Worm (Caenorhabditis elegans) whole organism, midembryonic: ENCODE results near the gene bli-6.

Experiments used
- T22C8.4 ChIP-seq: fragments of 200-800 bp; sonication (Bioruptor generic); IDR thresholded peaks from 2 replicates; pipeline ENCODE4 v1.3.6; 2022; ENCODE audit warnings: missing genetic modification characterization, missing compliant biosample characterization
- cog-1 ChIP-seq: sonication (generic microtip); optimal IDR thresholded peaks from 2 replicates; lab custom pipeline; 2016; ENCODE audit warnings: missing genetic modification characterization, missing compliant biosample characterization
- flt-1 ChIP-seq: fragments of 200-800 bp; sonication (Bioruptor generic); IDR thresholded peaks from 2 replicates; pipeline ENCODE4 v1.3.6; 2022; ENCODE audit warnings: missing genetic modification characterization, missing compliant biosample characterization
- klf-2 ChIP-seq: fragments of 200-800 bp; sonication (Bioruptor generic); conservative IDR thresholded peaks from 2 replicates; pipeline ENCODE4 v1.3.6; 2022; ENCODE audit warnings: missing genetic modification reagents, missing genetic modification characterization, missing compliant biosample characterization
- med-1 ChIP-seq: sonication (generic microtip); optimal IDR thresholded peaks from 2 replicates; lab custom pipeline; 2017; ENCODE audit warnings: missing genetic modification characterization, mild to moderate bottlenecking, missing compliant biosample characterization, antibody characterized with exemption, missing genetic modification reagents; ENCODE audit not compliant: insufficient read depth
- ref-1 ChIP-seq: fragments of 200-800 bp; sonication (Bioruptor generic); conservative IDR thresholded peaks from 2 replicates; pipeline ENCODE4 v1.3.6; 2022; ENCODE audit warnings: missing genetic modification reagents, missing genetic modification characterization, missing compliant biosample characterization
- tab-1 ChIP-seq: fragments of 200-800 bp; sonication (Bioruptor generic); IDR thresholded peaks from 2 replicates; pipeline ENCODE4 v1.3.6; 2022; ENCODE audit warnings: missing genetic modification characterization, missing compliant biosample characterization
- ztf-23 ChIP-seq: fragments of 200-800 bp; sonication (Bioruptor generic); IDR thresholded peaks from 2 replicates; pipeline ENCODE4 v1.3.6; 2022; ENCODE audit warnings: missing genetic modification reagents, missing genetic modification characterization, missing compliant biosample characterization
- ztf-29 ChIP-seq: fragments of 200-800 bp; sonication (Bioruptor generic); IDR thresholded peaks from 2 replicates; pipeline ENCODE4 v1.3.6; 2022; ENCODE audit warnings: missing genetic modification reagents, missing genetic modification characterization, missing compliant biosample characterization

Gene bli-6

ce11 chrIV:6373721-6374120, 3.1 kb upstream of the bli-6 start:
- no peak for TF ChIP-seq klf-2 (GFP tag; lab: Robert Waterston, UW)
- no peak for TF ChIP-seq tab-1 (GFP tag; lab: Robert Waterston, UW)
- TF ChIP-seq T22C8.4 (GFP tag; lab: Robert Waterston, UW) = no peak
- no peak for TF ChIP-seq flt-1 (GFP tag; lab: Robert Waterston, UW)
- TF ChIP-seq ztf-23 (GFP tag; lab: Robert Waterston, UW) = no peak
- TF ChIP-seq cog-1 (tag; lab: Kevin White, UChicago) = no peak
- no peak for TF ChIP-seq med-1
- TF ChIP-seq ztf-29 = no peak

- TF ChIP-seq T22C8.4 (GFP tag; lab: Robert Waterston, UW) (no peak), ztf-23 (GFP tag; lab: Robert Waterston, UW) (no peak), ztf-29 (no peak), flt-1 (GFP tag; lab: Robert Waterston, UW) (no peak), cog-1 (tag; lab: Kevin White, UChicago) (no peak), klf-2 (GFP tag; lab: Robert Waterston, UW) (no peak), tab-1 (GFP tag; lab: Robert Waterston, UW) (no peak), ref-1 (GFP tag; lab: Robert Waterston, UW) (no peak), med-1 (no peak)
Measured at ce11 chrIV:6377335-6378069, 637 bp downstream of the bli-6 start.

- TF ChIP-seq tab-1 (GFP tag; lab: Robert Waterston, UW) = no peak
Measured at ce11 chrIV:6378398-6378797, 1.5 kb downstream of the bli-6 start.

ce11 chrIV:6383970-6384369, 7.1 kb downstream of the bli-6 start, which contains the start of gene shl-1:
Gene shl-1 (minus strand): TSS chrIV:6384070.
- TF ChIP-seq ztf-29 = no peak
- no peak for TF ChIP-seq T22C8.4 (GFP tag; lab: Robert Waterston, UW)
- no peak for TF ChIP-seq ref-1 (GFP tag; lab: Robert Waterston, UW)
- TF ChIP-seq ztf-23 (GFP tag; lab: Robert Waterston, UW) = no peak
- no peak for TF ChIP-seq flt-1 (GFP tag; lab: Robert Waterston, UW)
- TF ChIP-seq cog-1 (tag; lab: Kevin White, UChicago) = no peak
- TF ChIP-seq klf-2 (GFP tag; lab: Robert Waterston, UW) = no peak
- TF ChIP-seq tab-1 (GFP tag; lab: Robert Waterston, UW) = no peak
- TF ChIP-seq med-1 = no peak

- TF ChIP-seq med-1 (no peak), cog-1 (tag; lab: Kevin White, UChicago) (no peak), ztf-29 (no peak), T22C8.4 (GFP tag; lab: Robert Waterston, UW) (no peak), klf-2 (GFP tag; lab: Robert Waterston, UW) (no peak)
Measured at ce11 chrIV:6385010-6385409, 8.1 kb downstream of the bli-6 start.

ce11 chrIV:6388550-6388949, 11.7 kb downstream of the bli-6 start:
- no peak for TF ChIP-seq med-1
- TF ChIP-seq ztf-29 = no peak
- TF ChIP-seq ref-1 (GFP tag; lab: Robert Waterston, UW) = no peak
- TF ChIP-seq ztf-23 (GFP tag; lab: Robert Waterston, UW) = no peak
- no peak for TF ChIP-seq cog-1 (tag; lab: Kevin White, UChicago)
- no peak for TF ChIP-seq klf-2 (GFP tag; lab: Robert Waterston, UW)
- no peak for TF ChIP-seq flt-1 (GFP tag; lab: Robert Waterston, UW)
- no peak for TF ChIP-seq tab-1 (GFP tag; lab: Robert Waterston, UW)
- TF ChIP-seq T22C8.4 (GFP tag; lab: Robert Waterston, UW) = no peak

- TF ChIP-seq med-1 (no peak), klf-2 (GFP tag; lab: Robert Waterston, UW) (no peak), ref-1 (GFP tag; lab: Robert Waterston, UW) (no peak), ztf-29 (no peak), tab-1 (GFP tag; lab: Robert Waterston, UW) (no peak), T22C8.4 (GFP tag; lab: Robert Waterston, UW) (no peak), cog-1 (tag; lab: Kevin White, UChicago) (no peak), ztf-23 (GFP tag; lab: Robert Waterston, UW) (no peak), flt-1 (GFP tag; lab: Robert Waterston, UW) (no peak)
Measured at ce11 chrIV:6391566-6391965, 14.7 kb downstream of the bli-6 start.

- no peak for TF ChIP-seq klf-2 (GFP tag; lab: Robert Waterston, UW)
- TF ChIP-seq ref-1 (GFP tag; lab: Robert Waterston, UW) = no peak
- TF ChIP-seq med-1 = no peak
- TF ChIP-seq ztf-23 (GFP tag; lab: Robert Waterston, UW) = no peak
- TF ChIP-seq cog-1 (tag; lab: Kevin White, UChicago) = no peak
- TF ChIP-seq flt-1 (GFP tag; lab: Robert Waterston, UW) = no peak
- no peak for TF ChIP-seq T22C8.4 (GFP tag; lab: Robert Waterston, UW)
- TF ChIP-seq ztf-29 = no peak
- TF ChIP-seq tab-1 (GFP tag; lab: Robert Waterston, UW) = no peak
Measured at ce11 chrIV:6393329-6393728, 16.5 kb downstream of the bli-6 start.

ce11 chrIV:6395190-6395589, 18.3 kb downstream of the bli-6 start:
- TF ChIP-seq flt-1 (GFP tag; lab: Robert Waterston, UW) (no peak), ztf-29 (no peak), ref-1 (GFP tag; lab: Robert Waterston, UW) (no peak), klf-2 (GFP tag; lab: Robert Waterston, UW) (no peak), med-1 (no peak), T22C8.4 (GFP tag; lab: Robert Waterston, UW) (no peak), tab-1 (GFP tag; lab: Robert Waterston, UW) (no peak), cog-1 (tag; lab: Kevin White, UChicago) (no peak), ztf-23 (GFP tag; lab: Robert Waterston, UW) (no peak)
